Worm (Caenorhabditis elegans) whole organism, young adult: ENCODE data around the gene R05C11.2.

Source experiments
- B0019.2 ChIP-seq: fragments of 200-800 bp; sonication (Bioruptor generic); conservative IDR thresholded peaks from 2 replicates; pipeline ENCODE4 v1.3.6; 2022; ENCODE audit warnings: missing genetic modification reagents, missing genetic modification characterization, missing compliant biosample characterization
- C17E4.6 ChIP-seq: fragments of 200-800 bp; sonication (Bioruptor generic); IDR thresholded peaks from 2 replicates; pipeline ENCODE4 v1.3.6; 2022; ENCODE audit warnings: missing genetic modification reagents, missing genetic modification characterization, missing compliant biosample characterization
- F10E7.11 ChIP-seq: sonication (generic microtip); optimal IDR thresholded peaks from 2 replicates; lab custom pipeline; 2017; ENCODE audit warnings: mild to moderate bottlenecking, missing genetic modification characterization, moderate library complexity, missing compliant biosample characterization
- F22D6.2 ChIP-seq: sonication (generic microtip); optimal IDR thresholded peaks from 2 replicates; lab custom pipeline; 2016; ENCODE audit warnings: mild to moderate bottlenecking, missing genetic modification characterization, missing compliant biosample characterization
- F23B12.7 ChIP-seq: sonication (generic microtip); optimal IDR thresholded peaks from 2 replicates; lab custom pipeline; 2017; ENCODE audit warnings: missing genetic modification characterization, mild to moderate bottlenecking, missing compliant biosample characterization, antibody characterized with exemption, moderate library complexity; ENCODE audit not compliant: insufficient read depth
- F49E8.2 ChIP-seq: sonication (generic microtip); optimal IDR thresholded peaks from 3 replicates; lab custom pipeline; 2017; ENCODE audit warnings: missing genetic modification characterization, mild to moderate bottlenecking, missing compliant biosample characterization, antibody characterized with exemption, moderate library complexity; ENCODE audit not compliant: insufficient read depth
- K11D2.4 ChIP-seq: fragments of 200-800 bp; sonication (Bioruptor generic); IDR thresholded peaks from 2 replicates; pipeline ENCODE4 v1.3.6; 2022; ENCODE audit warnings: missing genetic modification reagents, missing genetic modification characterization, missing compliant biosample characterization
- T07F8.4 ChIP-seq: sonication (generic microtip); optimal IDR thresholded peaks from 2 replicates; lab custom pipeline; 2016; ENCODE audit warnings: mild to moderate bottlenecking, missing genetic modification characterization, moderate library complexity, missing compliant biosample characterization
- ama-1 ChIP-seq, 3 experiments: fragments of 150-350 bp in 1 of 3; sonication (generic microtip) in 2 of 3; optimal IDR thresholded peaks; 2 replicates each; lab custom pipeline; 2014 to 2018; ENCODE audit warnings: missing biosample characterization in 2 of 3, missing genetic modification characterization in 2 of 3, missing genetic modification reagents in 2 of 3
- aptf-3 ChIP-seq: fragments of 200-800 bp; sonication (Bioruptor generic); IDR thresholded peaks from 2 replicates; pipeline ENCODE4 v1.3.6; 2022; ENCODE audit warnings: missing genetic modification characterization, missing compliant biosample characterization
- attf-5 ChIP-seq: fragments of 200-800 bp; sonication (Bioruptor generic); optimal IDR thresholded peaks from 2 replicates; lab custom pipeline; 2018; ENCODE audit warnings: mild to moderate bottlenecking, missing genetic modification characterization, missing compliant biosample characterization
- ceh-27 ChIP-seq: fragments of 200-800 bp; sonication (Bioruptor generic); optimal IDR thresholded peaks from 2 replicates; lab custom pipeline; 2018; ENCODE audit warnings: mild to moderate bottlenecking, missing genetic modification characterization, moderate library complexity, missing compliant biosample characterization
- ceh-40 ChIP-seq: fragments of 200-800 bp; sonication (Bioruptor generic); IDR thresholded peaks from 2 replicates; pipeline ENCODE4 v1.3.6; 2022; ENCODE audit warnings: missing genetic modification characterization, missing compliant biosample characterization
- egl-18 ChIP-seq: fragments of 200-800 bp; sonication (Bioruptor generic); IDR thresholded peaks from 2 replicates; pipeline ENCODE4 v1.3.6; 2022; ENCODE audit warnings: missing genetic modification reagents, missing genetic modification characterization, missing compliant biosample characterization
- fkh-3 ChIP-seq: sonication (generic microtip); optimal IDR thresholded peaks from 2 replicates; lab custom pipeline; 2016; ENCODE audit warnings: mild to moderate bottlenecking, missing genetic modification characterization, missing compliant biosample characterization
- him-1 ChIP-seq: sonication (generic microtip); optimal IDR thresholded peaks from 2 replicates; lab custom pipeline; 2016; ENCODE audit warnings: missing genotype, missing genetic modification reagents, missing genetic modification characterization, missing compliant biosample characterization
- hmg-1.2 ChIP-seq: fragments of 200-800 bp; sonication (Bioruptor generic); IDR thresholded peaks from 2 replicates; pipeline ENCODE4 v1.3.6; 2022; ENCODE audit warnings: missing genetic modification reagents, missing genetic modification characterization, missing compliant biosample characterization
- hsf-1 ChIP-seq: fragments of 200-800 bp; sonication (Bioruptor generic); IDR thresholded peaks from 2 replicates; pipeline ENCODE4 v1.3.6; 2022; ENCODE audit warnings: missing genetic modification reagents, missing genetic modification characterization, missing compliant biosample characterization
- lin-26 ChIP-seq: fragments of 200-800 bp; sonication (Bioruptor generic); IDR thresholded peaks from 2 replicates; pipeline ENCODE4 v1.3.6; 2022; ENCODE audit warnings: missing genetic modification reagents, missing genetic modification characterization, missing compliant biosample characterization
- lin-40 ChIP-seq: sonication (generic microtip); optimal IDR thresholded peaks from 2 replicates; lab custom pipeline; 2016; ENCODE audit warnings: missing genetic modification characterization, mild to moderate bottlenecking, missing compliant biosample characterization, missing genotype, missing genetic modification reagents
- lir-1 ChIP-seq: fragments of 200-800 bp; sonication (Bioruptor generic); conservative IDR thresholded peaks from 2 replicates; pipeline ENCODE4 v1.3.6; 2022; ENCODE audit warnings: missing genetic modification reagents, missing genetic modification characterization, missing compliant biosample characterization
- mcd-1 ChIP-seq: fragments of 200-800 bp; sonication (Bioruptor generic); IDR thresholded peaks from 2 replicates; pipeline ENCODE4 v1.3.6; 2022; ENCODE audit warnings: missing genetic modification reagents, missing genetic modification characterization, missing compliant biosample characterization
- mel-28 ChIP-seq: sonication (generic microtip); optimal IDR thresholded peaks from 2 replicates; lab custom pipeline; 2016; ENCODE audit warnings: borderline replicate concordance, mild to moderate bottlenecking, missing genetic modification characterization, missing compliant biosample characterization
- nhr-120 ChIP-seq: fragments of 200-800 bp; sonication (Bioruptor generic); IDR thresholded peaks from 2 replicates; pipeline ENCODE4 v1.3.6; 2022; ENCODE audit warnings: missing genetic modification characterization, missing compliant biosample characterization
- nhr-27 ChIP-seq: fragments of 200-800 bp; sonication (Bioruptor generic); optimal IDR thresholded peaks from 2 replicates; lab custom pipeline; 2018; ENCODE audit warnings: mild to moderate bottlenecking, missing genetic modification characterization, moderate library complexity, missing compliant biosample characterization
- pbrm-1 ChIP-seq: fragments of 200-800 bp; sonication (Bioruptor generic); IDR thresholded peaks from 2 replicates; pipeline ENCODE4 v1.3.6; 2022; ENCODE audit warnings: missing genetic modification reagents, missing genetic modification characterization, missing compliant biosample characterization
- repo-1 ChIP-seq: sonication (generic microtip); optimal IDR thresholded peaks from 2 replicates; lab custom pipeline; 2017; ENCODE audit warnings: mild to moderate bottlenecking, missing genetic modification characterization, missing compliant biosample characterization
- sea-2 ChIP-seq: fragments of 200-800 bp; sonication (Bioruptor generic); IDR thresholded peaks from 2 replicates; pipeline ENCODE4 v1.3.6; 2022; ENCODE audit warnings: missing genetic modification characterization, missing compliant biosample characterization
- snpc-4 ChIP-seq, 5 experiments: fragments of 150-350 bp in 1 of 5; sonication (generic microtip) in 4 of 5; optimal IDR thresholded peaks; 2 replicates each; lab custom pipeline; 2014 to 2018; ENCODE audit warnings: missing genetic modification characterization in 5 of 5, missing biosample characterization in 3 of 5, antibody characterized with exemption in 2 of 5, mild to moderate bottlenecking in 2 of 5, missing compliant biosample characterization in 2 of 5, missing genotype in 2 of 5, moderate library complexity in 2 of 5, missing genetic modification reagents in 1 of 5
- somi-1 ChIP-seq: fragments of 200-800 bp; sonication (Bioruptor generic); optimal IDR thresholded peaks from 2 replicates; lab custom pipeline; 2018; ENCODE audit warnings: mild to moderate bottlenecking, missing genetic modification characterization, missing compliant biosample characterization
- tbp1 ChIP-seq: fragments of 200-800 bp; sonication (Bioruptor generic); optimal IDR thresholded peaks from 2 replicates; lab custom pipeline; 2018; ENCODE audit warnings: mild to moderate bottlenecking, missing genetic modification characterization, missing compliant biosample characterization
- unc-62 ChIP-seq: fragments of 150-350 bp; optimal IDR thresholded peaks from 2 replicates; lab custom pipeline; 2014; ENCODE audit warnings: missing biosample characterization, missing genetic modification reagents, missing genetic modification characterization
- ztf-18 ChIP-seq: sonication (generic microtip); optimal IDR thresholded peaks from 2 replicates; lab custom pipeline; 2016; ENCODE audit warnings: missing genotype, mild to moderate bottlenecking, missing genetic modification characterization, missing compliant biosample characterization
- ztf-25 ChIP-seq: fragments of 200-800 bp; sonication (Bioruptor generic); IDR thresholded peaks from 2 replicates; pipeline ENCODE4 v1.3.6; 2022; ENCODE audit warnings: missing genetic modification reagents, missing genetic modification characterization, missing compliant biosample characterization
- ztf-28 ChIP-seq: fragments of 200-800 bp; sonication (Bioruptor generic); IDR thresholded peaks from 2 replicates; pipeline ENCODE4 v1.3.6; 2022; ENCODE audit warnings: missing genetic modification reagents, missing genetic modification characterization, missing compliant biosample characterization

The R05C11.2 gene

ce11 chrIV:2083146-2083545 lies 24.2 kb upstream of the R05C11.2 start:
- no peak for TF ChIP-seq ama-1 (optimal IDR thresholded peaks at IDR 0.05; lab: Kevin White, UChicago)
- no peak for TF ChIP-seq ama-1 (GFP tag; optimal IDR thresholded peaks at IDR 0.05; lab: Kevin White, UChicago)
- TF ChIP-seq mel-28 (tag; lab: Kevin White, UChicago): no peak
- TF ChIP-seq nhr-120 (GFP tag; lab: Robert Waterston, UW): no peak
- peak; percentile 18 for TF ChIP-seq lin-40 (tag; lab: Kevin White, UChicago)

DNA sequence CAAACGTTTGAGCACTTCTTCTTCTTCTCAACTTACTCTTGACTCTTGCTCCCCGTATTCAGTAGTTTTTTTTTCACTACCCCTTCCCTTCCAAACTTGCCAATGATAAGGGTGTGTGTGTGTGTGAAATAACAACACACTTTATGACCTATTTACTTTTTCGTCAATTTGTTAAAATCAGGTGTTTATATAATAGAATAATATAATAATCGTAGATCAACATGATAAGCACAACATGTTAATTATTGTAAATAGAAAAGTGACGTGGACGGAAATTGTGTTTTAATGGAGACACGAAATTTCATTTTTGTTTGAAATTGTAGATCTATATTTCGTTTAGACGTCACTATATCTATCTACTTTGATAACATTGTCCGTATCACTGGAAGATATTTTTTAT lies 21.4 kb upstream of the R05C11.2 start:
- TF ChIP-seq attf-5 (GFP tag; lab: Kevin White, UChicago): no peak
- TF ChIP-seq somi-1 (GFP tag; lab: Kevin White, UChicago): no peak
- no peak for TF ChIP-seq ceh-40 (GFP tag; lab: Robert Waterston, UW)
- TF ChIP-seq K11D2.4 (GFP tag; lab: Robert Waterston, UW): no peak
- no peak for TF ChIP-seq tbp1
- no peak for TF ChIP-seq ztf-25 (GFP tag; lab: Robert Waterston, UW)
- no peak for TF ChIP-seq F10E7.11 (tag; lab: Kevin White, UChicago)
- no peak for TF ChIP-seq him-1 (tag; lab: Kevin White, UChicago)
- no peak for TF ChIP-seq ceh-27

DNA sequence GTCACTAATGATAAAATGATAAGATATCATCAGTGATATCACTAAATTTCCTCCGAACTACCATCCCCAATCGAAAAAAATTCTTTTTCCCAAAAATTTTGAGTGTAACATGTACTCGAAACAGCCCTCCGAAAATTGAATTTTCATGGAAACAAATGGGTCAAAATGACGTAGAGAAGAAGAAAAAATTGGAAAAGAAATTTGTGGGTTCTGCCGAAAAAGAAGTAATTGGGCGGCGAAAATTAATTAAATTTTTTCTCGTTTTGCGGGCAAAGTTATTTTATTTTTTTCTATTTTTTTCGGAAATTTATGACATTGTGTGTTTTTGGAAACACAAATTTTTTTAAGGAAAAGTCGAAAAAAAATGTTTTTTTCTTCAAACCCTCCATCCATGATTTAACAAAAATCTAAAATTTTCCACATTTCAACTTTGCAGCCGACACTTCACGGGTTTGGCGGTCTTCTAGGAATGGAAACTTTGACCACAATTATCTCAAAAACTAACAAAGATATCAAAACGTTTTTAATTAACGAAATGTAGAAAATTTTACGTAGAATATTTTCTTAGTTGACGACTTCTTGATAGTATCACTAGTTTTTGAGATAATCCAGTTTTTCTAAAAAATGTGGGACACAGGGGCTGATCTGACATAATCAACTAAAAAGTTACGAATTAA lies 18.4 kb upstream of the R05C11.2 start:
- TF ChIP-seq repo-1 (tag; lab: Kevin White, UChicago) (no peak), hsf-1 (no peak), lir-1 (no peak), C17E4.6 (GFP tag; lab: Robert Waterston, UW) (no peak), snpc-4 (GFP tag; optimal IDR thresholded peaks at IDR 0.05; lab: Kevin White, UChicago) (no peak), snpc-4 (tag; optimal IDR thresholded peaks at IDR 0.05; lab: Kevin White, UChicago) (peak in 3 of 4 experiments; percentile 21 to 57 (median 28)), mcd-1 (GFP tag; lab: Robert Waterston, UW) (no peak), T07F8.4 (tag; lab: Kevin White, UChicago) (no peak)

DNA sequence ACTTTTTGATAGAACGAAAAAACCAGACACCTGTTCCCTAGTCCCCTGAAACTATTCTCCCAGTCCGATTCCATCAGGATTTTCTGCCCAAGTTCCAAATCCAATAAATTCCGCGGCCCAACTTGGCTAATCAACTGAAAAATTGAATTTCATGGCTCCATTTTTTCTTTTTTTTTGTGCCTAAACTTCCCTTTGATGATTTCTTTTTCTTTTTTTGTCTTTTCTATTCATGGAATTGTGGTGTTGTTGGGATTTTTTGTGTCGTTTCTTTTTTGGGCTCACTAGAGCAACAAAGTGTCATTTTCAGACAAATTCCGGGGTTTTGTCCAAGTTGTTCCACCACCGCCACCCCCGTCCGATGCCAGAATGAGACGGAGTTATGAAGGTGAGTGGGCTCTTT lies 7.0 kb upstream of the R05C11.2 start, which contains the start of gene arrd-26:
TSS of gene arrd-26 (plus strand) at position 301 of the 400 bp plus-strand sequence.
- TF ChIP-seq fkh-3 (no peak), him-1 (tag; lab: Kevin White, UChicago) (no peak), sea-2 (no peak), hsf-1 (no peak), nhr-27 (tag; lab: Kevin White, UChicago) (no peak), F49E8.2 (tag; lab: Kevin White, UChicago) (no peak), F22D6.2 (tag; lab: Kevin White, UChicago) (no peak), ztf-18 (tag; lab: Kevin White, UChicago) (no peak), B0019.2 (GFP tag; lab: Robert Waterston, UW) (no peak), aptf-3 (GFP tag; lab: Robert Waterston, UW) (no peak), T07F8.4 (tag; lab: Kevin White, UChicago) (no peak), unc-62 (GFP tag; lab: Kevin White, UChicago) (no peak), pbrm-1 (GFP tag; lab: Robert Waterston, UW) (no peak), egl-18 (GFP tag; lab: Robert Waterston, UW) (no peak), F23B12.7 (tag; lab: Kevin White, UChicago) (no peak), mel-28 (tag; lab: Kevin White, UChicago) (no peak), F10E7.11 (tag; lab: Kevin White, UChicago) (no peak), hmg-1.2 (GFP tag; lab: Robert Waterston, UW) (no peak), lin-26 (GFP tag; lab: Robert Waterston, UW) (no peak), ztf-28 (GFP tag; lab: Robert Waterston, UW) (no peak)
